Worm (Caenorhabditis elegans): ENCODE measurements around the gene Y105C5B.8.

- TF ChIP-seq nhr-10 (tag; optimal IDR thresholded peaks at IDR 0.05) (no peak), dpl-1 (GFP tag; optimal IDR thresholded peaks at IDR 0.05) (no peak), ceh-62 (tag; optimal IDR thresholded peaks at IDR 0.05) (no peak), unc-62 (GFP tag; optimal IDR thresholded peaks at IDR 0.05 in 1 of 2) (no peak), unc-62 (tag; optimal IDR thresholded peaks at IDR 0.05) (no peak), unc-130 (GFP tag; optimal IDR thresholded peaks at IDR 0.05) (no peak)
Measured at ce11 chrIV:15931833-15932232, 5.2 kb upstream of the Y105C5B.8 start.
